Fruit fly (Drosophila melanogaster) whole organism, embryonic: ENCODE measurements around the gene Creld.

ENCODE experiments used
- Adf1 ChIP-seq: fragments of 200-800 bp; sonication (Bioruptor generic); IDR thresholded peaks from 2 replicates; pipeline ENCODE4 v1.3.6; 2022; ENCODE audit warnings: missing biosample characterization, missing genetic modification characterization
- Antp ChIP-seq: fragments of 200-800 bp; sonication (Bioruptor generic); optimal IDR thresholded peaks from 3 replicates; lab custom pipeline; 2016; ENCODE audit warnings: missing biosample characterization, missing genetic modification characterization
- BtbVII ChIP-seq: fragments of 200-800 bp; sonication (Bioruptor generic); optimal IDR thresholded peaks from 3 replicates; lab custom pipeline; 2017; ENCODE audit warnings: missing biosample characterization, mild to moderate bottlenecking, missing genetic modification characterization
- CG10321 ChIP-seq: fragments of 200-800 bp; sonication (Bioruptor generic); IDR thresholded peaks from 2 replicates; pipeline ENCODE4 v1.3.6; 2022; ENCODE audit warnings: missing biosample characterization, missing genetic modification characterization
- CG10654 ChIP-seq: fragments of 200-800 bp; sonication (Bioruptor generic); optimal IDR thresholded peaks from 2 replicates; lab custom pipeline; 2016; ENCODE audit warnings: missing biosample characterization, missing genetic modification characterization
- CG12155 ChIP-seq: fragments of 200-800 bp; sonication (Bioruptor generic); optimal IDR thresholded peaks from 3 replicates; lab custom pipeline; 2016; ENCODE audit warnings: missing biosample characterization, missing genetic modification characterization
- CG13775 ChIP-seq: fragments of 200-800 bp; sonication (Bioruptor generic); optimal IDR thresholded peaks from 3 replicates; lab custom pipeline; 2017; ENCODE audit warnings: missing biosample characterization, mild to moderate bottlenecking, missing genetic modification characterization
- CG16779 ChIP-seq: fragments of 200-800 bp; sonication (Bioruptor generic); IDR thresholded peaks from 2 replicates; pipeline ENCODE4 v1.3.6; 2022; ENCODE audit warnings: missing biosample characterization, missing genetic modification characterization
- CG17568 ChIP-seq: fragments of 200-800 bp; sonication (Bioruptor generic); optimal IDR thresholded peaks from 2 replicates; lab custom pipeline; 2018; ENCODE audit warnings: missing biosample characterization, mild to moderate bottlenecking, missing genetic modification characterization, moderate library complexity
- CG17912 ChIP-seq: fragments of 200-800 bp; sonication (Bioruptor generic); optimal IDR thresholded peaks from 2 replicates; lab custom pipeline; 2018; ENCODE audit warnings: missing biosample characterization, mild to moderate bottlenecking, missing genetic modification characterization
- CG2116 ChIP-seq: fragments of 200-800 bp; sonication (Bioruptor generic); optimal IDR thresholded peaks from 3 replicates; lab custom pipeline; 2018; ENCODE audit warnings: missing biosample characterization, mild to moderate bottlenecking, missing genetic modification characterization
- CG30020 ChIP-seq: fragments of 200-800 bp; optimal IDR thresholded peaks from 2 replicates; lab custom pipeline; 2019; ENCODE audit warnings: missing biosample characterization, mild to moderate bottlenecking, missing genetic modification characterization, moderate library complexity
- CG31441 ChIP-seq: fragments of 200-800 bp; sonication (Bioruptor generic); IDR thresholded peaks from 2 replicates; pipeline ENCODE4 v1.3.6; 2022; ENCODE audit warnings: missing biosample characterization, missing genetic modification characterization
- CG3407 ChIP-seq: fragments of 200-800 bp; sonication (Bioruptor generic); optimal IDR thresholded peaks from 2 replicates; lab custom pipeline; 2018; ENCODE audit warnings: missing biosample characterization, mild to moderate bottlenecking, missing genetic modification characterization
- CG43689 ChIP-seq: fragments of 200-800 bp; sonication (Bioruptor generic); IDR thresholded peaks from 2 replicates; pipeline ENCODE4 v1.3.6; 2022; ENCODE audit warnings: missing biosample characterization, missing genetic modification characterization
- CG4707 ChIP-seq: fragments of 200-800 bp; sonication (Bioruptor generic); optimal IDR thresholded peaks from 2 replicates; lab custom pipeline; 2018; ENCODE audit warnings: missing biosample characterization, mild to moderate bottlenecking, missing genetic modification characterization, moderate library complexity
- CG6683 ChIP-seq: fragments of 200-800 bp; sonication (Bioruptor generic); optimal IDR thresholded peaks from 2 replicates; lab custom pipeline; 2017; ENCODE audit warnings: missing biosample characterization, mild to moderate bottlenecking, missing genetic modification characterization, missing genetic modification reagents
- CG6765 ChIP-seq: fragments of 200-800 bp; sonication (Bioruptor generic); optimal IDR thresholded peaks from 3 replicates; lab custom pipeline; 2017; ENCODE audit warnings: missing biosample characterization, mild to moderate bottlenecking, missing genetic modification characterization
- CG6791 ChIP-seq: fragments of 200-800 bp; sonication (Bioruptor generic); IDR thresholded peaks from 3 replicates; pipeline ENCODE4 v1.3.6; 2022; ENCODE audit warnings: missing biosample characterization, missing genetic modification characterization; ENCODE audit not compliant: partially characterized antibody
- CG8290 ChIP-seq, 3 experiments: fragments of 200-800 bp; sonication (Bioruptor generic); optimal IDR thresholded peaks; 2 replicates each; lab custom pipeline; 2016 to 2019; ENCODE audit warnings: missing biosample characterization in 3 of 3, missing genetic modification characterization in 3 of 3, mild to moderate bottlenecking in 2 of 3, moderate library complexity in 1 of 3
- CG9215 ChIP-seq: fragments of 200-800 bp; sonication (Bioruptor generic); IDR thresholded peaks from 2 replicates; pipeline ENCODE4 v1.3.6; 2022; ENCODE audit warnings: missing biosample characterization, missing genetic modification characterization
- CTCF ChIP-seq: fragments of 200-800 bp; sonication (Bioruptor generic); optimal IDR thresholded peaks from 2 replicates; lab custom pipeline; 2017; ENCODE audit warnings: missing biosample characterization, mild to moderate bottlenecking, missing genetic modification characterization, moderate library complexity
- Chrac-16 ChIP-seq: fragments of 200-800 bp; sonication (Bioruptor generic); optimal IDR thresholded peaks from 3 replicates; lab custom pipeline; 2016; ENCODE audit warnings: missing biosample characterization, missing genetic modification characterization
- D ChIP-seq, 2 experiments: fragments of 200-800 bp in 1 of 2; fragments of >200 bp in 1 of 2; sonication (Bioruptor generic) in 1 of 2; optimal IDR thresholded peaks; 2 replicates in 1 of 2; 3 replicates in 1 of 2; lab custom pipeline; 2017; ENCODE audit warnings: mild to moderate bottlenecking in 1 of 2, missing biosample characterization in 1 of 2, missing genetic modification characterization in 1 of 2, missing genetic modification reagents in 1 of 2
- Hand ChIP-seq: fragments of 200-800 bp; sonication (Bioruptor generic); optimal IDR thresholded peaks from 2 replicates; lab custom pipeline; 2017; ENCODE audit warnings: mild to moderate bottlenecking, missing biosample characterization, missing genetic modification reagents, missing genetic modification characterization
- Kr ChIP-seq: fragments of 200-800 bp; sonication (Bioruptor generic); optimal IDR thresholded peaks from 2 replicates; lab custom pipeline; 2017; ENCODE audit warnings: missing biosample characterization, mild to moderate bottlenecking, missing genetic modification characterization
- Max ChIP-seq: fragments of 200-800 bp; sonication (Bioruptor generic); optimal IDR thresholded peaks from 2 replicates; lab custom pipeline; 2016; ENCODE audit warnings: missing biosample characterization, mild to moderate bottlenecking, missing genetic modification characterization
- Six4 ChIP-seq: fragments of 200-800 bp; sonication (Bioruptor generic); optimal IDR thresholded peaks from 2 replicates; lab custom pipeline; 2016; ENCODE audit warnings: missing biosample characterization, missing genetic modification characterization
- Sry-β ChIP-seq: fragments of 200-800 bp; sonication (Bioruptor generic); optimal IDR thresholded peaks from 2 replicates; lab custom pipeline; 2018; ENCODE audit warnings: missing biosample characterization, mild to moderate bottlenecking, missing genetic modification characterization, moderate library complexity
- ac ChIP-seq: fragments of 200-800 bp; sonication (Bioruptor generic); optimal IDR thresholded peaks from 3 replicates; lab custom pipeline; 2017; ENCODE audit warnings: missing biosample characterization, mild to moderate bottlenecking, missing genetic modification characterization
- ara ChIP-seq: fragments of 200-800 bp; sonication (Bioruptor generic); IDR thresholded peaks from 2 replicates; pipeline ENCODE4 v1.3.6; 2022; ENCODE audit warnings: missing biosample characterization, missing genetic modification characterization
- disco-r ChIP-seq: fragments of 200-800 bp; sonication (Bioruptor generic); optimal IDR thresholded peaks from 2 replicates; lab custom pipeline; 2016; ENCODE audit warnings: missing biosample characterization, missing genetic modification characterization
- dysf ChIP-seq: fragments of 200-800 bp; sonication (Bioruptor generic); IDR thresholded peaks from 3 replicates; pipeline ENCODE4 v1.3.6; 2022; ENCODE audit warnings: missing biosample characterization, missing genetic modification characterization
- esg ChIP-seq: fragments of 200-800 bp; sonication (Bioruptor generic); conservative IDR thresholded peaks from 2 replicates; pipeline ENCODE4 v1.3.6; 2022; ENCODE audit warnings: missing biosample characterization, missing genetic modification characterization
- gcm2 ChIP-seq: fragments of 200-800 bp; sonication (Bioruptor generic); optimal IDR thresholded peaks from 2 replicates; lab custom pipeline; 2016; ENCODE audit warnings: missing biosample characterization, missing genetic modification characterization
- gt ChIP-seq: fragments of 200-800 bp; sonication (Bioruptor generic); IDR thresholded peaks from 2 replicates; pipeline ENCODE4 v1.3.6; 2022; ENCODE audit warnings: missing biosample characterization, missing genetic modification characterization
- ind ChIP-seq: fragments of 200-800 bp; sonication (Bioruptor generic); optimal IDR thresholded peaks from 3 replicates; lab custom pipeline; 2016; ENCODE audit warnings: missing biosample characterization, missing genetic modification characterization
- kni ChIP-seq: fragments of 200-800 bp; sonication (Bioruptor generic); optimal IDR thresholded peaks from 3 replicates; lab custom pipeline; 2017; ENCODE audit warnings: mild to moderate bottlenecking, missing biosample characterization, missing genetic modification reagents, missing genetic modification characterization
- luna ChIP-seq: fragments of 200-800 bp; sonication (Bioruptor generic); optimal IDR thresholded peaks from 2 replicates; lab custom pipeline; 2016; ENCODE audit warnings: missing biosample characterization, missing genetic modification characterization
- mirr ChIP-seq: fragments of 200-800 bp; sonication (Bioruptor generic); optimal IDR thresholded peaks from 3 replicates; lab custom pipeline; 2018; ENCODE audit warnings: missing biosample characterization, mild to moderate bottlenecking, missing genetic modification characterization
- nau ChIP-seq: fragments of 200-800 bp; sonication (Bioruptor generic); optimal IDR thresholded peaks from 3 replicates; lab custom pipeline; 2017; ENCODE audit warnings: missing biosample characterization, mild to moderate bottlenecking, missing genetic modification characterization, missing genetic modification reagents
- sisA ChIP-seq: fragments of 200-800 bp; sonication (Bioruptor generic); IDR thresholded peaks from 2 replicates; pipeline ENCODE4 v1.3.6; 2022; ENCODE audit warnings: missing biosample characterization, missing genetic modification characterization
- tin ChIP-seq: fragments of 200-800 bp; sonication (Bioruptor generic); optimal IDR thresholded peaks from 3 replicates; lab custom pipeline; 2016; ENCODE audit warnings: missing biosample characterization, missing genetic modification characterization

Gene Creld

DNA sequence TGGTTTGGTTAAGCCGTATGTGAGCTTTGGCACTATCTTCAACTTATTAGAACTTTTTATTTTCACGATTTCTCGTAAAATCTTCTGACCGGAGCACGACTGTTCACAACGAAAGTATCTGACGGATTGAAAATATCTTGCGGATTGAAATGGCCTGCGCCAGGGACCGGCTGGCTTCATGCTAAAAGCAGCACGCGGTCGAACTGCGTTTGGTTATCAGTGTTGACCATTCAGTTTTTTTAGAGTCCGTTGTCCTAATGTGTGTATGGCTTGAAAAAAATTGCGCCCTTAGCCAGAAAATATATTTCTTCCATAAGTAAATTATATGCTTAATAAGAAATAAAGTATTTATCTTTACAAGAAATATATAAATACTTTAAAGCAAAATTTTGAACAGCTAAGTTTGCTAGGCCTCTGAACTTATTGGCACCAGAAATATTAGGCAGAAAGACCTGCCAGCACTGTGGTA, 14.9 kb upstream of the Creld start, which contains the start of gene net (continued):
- TF ChIP-seq nau (GFP tag; lab: Kevin White, UChicago) (peak; percentile 77), CG10321 (GFP tag; lab: Robert Waterston, UW) (no peak), mirr (GFP tag; lab: Kevin White, UChicago) (peak; percentile 14), CG4707 (GFP tag; lab: Kevin White, UChicago) (peak; percentile 31), CG2116 (GFP tag; lab: Kevin White, UChicago) (peak; percentile 29), CTCF (GFP tag; lab: Kevin White, UChicago) (peak; percentile 19), tin (GFP tag; lab: Kevin White, UChicago) (peak; percentile 26), CG6791 (GFP tag; lab: Robert Waterston, UW) (no peak), esg (peak; percentile 34; the same call in 1 of the 2 replicates), disco-r (no peak), Chrac-16 (GFP tag; lab: Kevin White, UChicago) (peak; percentile 37), ind (GFP tag; lab: Kevin White, UChicago) (peak; percentile 51), CG6683 (peak; percentile 58), gt (no peak), CG17568 (peak; percentile 69), Hand (GFP tag; lab: Kevin White, UChicago) (peak; percentile 43), CG13775 (GFP tag; lab: Kevin White, UChicago) (peak; percentile 59), Adf1 (GFP tag; lab: Robert Waterston, UW) (peak; percentile 80), CG31441 (GFP tag; lab: Robert Waterston, UW) (peak; percentile 75), CG9215 (GFP tag; lab: Robert Waterston, UW) (no peak), Six4 (GFP tag; lab: Kevin White, UChicago) (peak; percentile 44), kni (GFP tag; lab: Kevin White, UChicago) (no peak), CG10654 (GFP tag; lab: Kevin White, UChicago) (peak; percentile 17), CG43689 (GFP tag; lab: Robert Waterston, UW) (peak; percentile 32; the same call in 1 of the 2 replicates), ara (peak; percentile 58; the same call in 1 of the 2 replicates), CG6765 (GFP tag; lab: Kevin White, UChicago) (peak; percentile 61), gcm2 (GFP tag; lab: Kevin White, UChicago) (no peak), CG3407 (GFP tag; lab: Kevin White, UChicago) (peak; percentile 18), luna (no peak), CG17912 (GFP tag; lab: Kevin White, UChicago) (no peak), CG30020 (tag; lab: Kevin White, UChicago) (peak; percentile 30), Max (GFP tag; lab: Kevin White, UChicago) (peak; percentile 77), CG8290 (GFP tag; optimal IDR thresholded peaks at IDR 0.05; lab: Kevin White, UChicago) (peak; percentile 45), CG8290 (tag; optimal IDR thresholded peaks at IDR 0.05; lab: Kevin White, UChicago) (peak in 1 of 2 experiments; percentile 48), CG16779 (GFP tag; lab: Robert Waterston, UW) (no peak), D (optimal IDR thresholded peaks at IDR 0.05; lab: Kevin White, UChicago) (no peak), D (GFP tag; optimal IDR thresholded peaks at IDR 0.05; lab: Kevin White, UChicago) (peak; percentile 11), Antp (GFP tag; lab: Kevin White, UChicago) (no peak), CG12155 (GFP tag; lab: Kevin White, UChicago) (peak; percentile 47), dysf (GFP tag; lab: Robert Waterston, UW) (peak; percentile 61; the same call in 2 of the 3 replicates), sisA (GFP tag; lab: Robert Waterston, UW) (no peak), Sry-β (GFP tag; lab: Kevin White, UChicago) (peak; percentile 96), BtbVII (GFP tag; lab: Kevin White, UChicago) (peak; percentile 77), Kr (no peak), ac (no peak)
